Worm (Caenorhabditis elegans): ENCODE results near the gene lgc-48.

DNA sequence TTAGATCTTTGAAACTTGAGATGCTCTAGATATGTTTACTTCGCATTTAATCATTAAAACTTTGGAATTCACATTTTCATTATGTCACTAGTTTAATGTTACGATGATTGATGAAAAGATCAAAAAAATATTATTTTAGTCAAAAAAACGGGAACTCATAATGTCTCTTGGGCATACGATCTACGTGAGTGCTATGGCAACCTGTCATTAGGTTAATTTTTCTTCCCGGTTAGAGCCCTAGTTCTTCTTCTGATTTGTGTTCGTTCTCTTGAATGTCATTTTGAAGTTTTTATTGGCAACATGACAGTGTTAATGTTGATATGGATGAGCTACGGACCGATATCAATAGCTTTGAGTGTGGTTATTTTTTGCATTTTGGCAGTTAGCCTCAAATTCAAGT lies 23.4 kb downstream of the lgc-48 start, which contains the start of gene srg-46:
- no peak for TF ChIP-seq elt-2 (tag; optimal IDR thresholded peaks at IDR 0.05)
- TF ChIP-seq nhr-28 (tag; optimal IDR thresholded peaks at IDR 0.05), result no peak
- no peak for TF ChIP-seq nhr-25 (tag; optimal IDR thresholded peaks at IDR 0.05)
- TF ChIP-seq fkh-10 (GFP tag; optimal IDR thresholded peaks at IDR 0.05), result no peak
- TF ChIP-seq mdl-1 (tag; optimal IDR thresholded peaks at IDR 0.05), result no peak
- no peak for TF ChIP-seq lin-39 (tag; optimal IDR thresholded peaks at IDR 0.05)
- TF ChIP-seq skn-1 (tag; optimal IDR thresholded peaks at IDR 0.05), result no peak

All from whole organism, L3 larva.